Worm (Caenorhabditis elegans): ENCODE data around the gene ttbk-8.2.

DNA sequence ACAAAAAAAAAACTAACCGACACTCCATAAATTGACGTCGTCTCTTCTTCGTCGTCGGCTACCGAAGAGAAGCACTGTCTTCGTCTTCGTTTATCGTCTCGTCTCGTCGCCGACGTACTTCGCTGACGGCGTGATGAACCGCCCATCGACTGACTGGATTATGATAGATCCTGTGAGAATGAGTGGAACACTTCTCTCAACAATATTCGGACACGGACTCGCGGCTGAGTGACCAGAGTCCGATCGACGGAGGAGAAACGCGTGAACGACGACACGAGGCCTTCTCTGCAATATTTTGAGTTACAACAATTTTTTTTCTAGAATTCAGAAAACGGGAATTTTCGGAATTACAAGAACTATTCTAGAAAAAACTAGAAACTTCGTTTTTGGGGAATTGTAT, 28.5 kb downstream of the ttbk-8.2 start, which contains the start of gene skn-1:
- TF ChIP-seq dpl-1 (GFP tag; optimal IDR thresholded peaks at IDR 0.05) (no peak), ama-1 (optimal IDR thresholded peaks at IDR 0.05) (no peak), ama-1 (GFP tag; optimal IDR thresholded peaks at IDR 0.05) (no peak), nhr-27 (tag; optimal IDR thresholded peaks at IDR 0.05) (no peak), D2030.7 (GFP tag; IDR thresholded peaks at IDR 0.05) (no peak), Y53F4B.3 (GFP tag; IDR thresholded peaks at IDR 0.05) (no peak)
